Worm (Caenorhabditis elegans): ENCODE measurements around the gene F56C9.3.

F56C9.3 gene

ce11 chrIII:7298045-7298444, 13.0 kb upstream of the F56C9.3 start:
- no peak for TF ChIP-seq C16A3.4 (tag; optimal IDR thresholded peaks at IDR 0.05)
- no peak for TF ChIP-seq rnt-1 (tag; optimal IDR thresholded peaks at IDR 0.05)
- TF ChIP-seq zip-4 (GFP tag; optimal IDR thresholded peaks at IDR 0.05): no peak
- no peak for TF ChIP-seq nhr-77 (tag; optimal IDR thresholded peaks at IDR 0.05)
- TF ChIP-seq unc-98 (GFP tag; IDR thresholded peaks at IDR 0.05): no peak
- TF ChIP-seq unc-62 (GFP tag; optimal IDR thresholded peaks at IDR 0.05): no peak
- TF ChIP-seq nhr-85 (tag): peak; percentile 80
- TF ChIP-seq elt-3 (tag; optimal IDR thresholded peaks at IDR 0.05): peak in 4 of 6 experiments; percentile 17 to 89 (median 46)
- TF ChIP-seq mef-2 (tag; optimal IDR thresholded peaks at IDR 0.05): no peak
- no peak for TF ChIP-seq nhr-28 (tag; optimal IDR thresholded peaks at IDR 0.05)
- peak; percentile 15 for TF ChIP-seq nhr-20 (tag; optimal IDR thresholded peaks at IDR 0.05)
- no peak for TF ChIP-seq efl-1 (optimal IDR thresholded peaks at IDR 0.05)
- TF ChIP-seq efl-1 (GFP tag; optimal IDR thresholded peaks at IDR 0.05 in 1 of 2): peak in 1 of 2 experiments; percentile 85
- TF ChIP-seq lsy-2 (tag; optimal IDR thresholded peaks at IDR 0.05): peak; percentile 2 to 32
- TF ChIP-seq lin-14 (GFP tag; optimal IDR thresholded peaks at IDR 0.05): peak; percentile 54
- TF ChIP-seq snu-23 (GFP tag; optimal IDR thresholded peaks at IDR 0.05): peak; percentile 14
- TF ChIP-seq nhr-71 (tag; optimal IDR thresholded peaks at IDR 0.05): peak; percentile 10
- peak; percentile 81 for TF ChIP-seq blmp-1 (tag; optimal IDR thresholded peaks at IDR 0.05)

ce11 chrIII:7299466-7299865, 11.6 kb upstream of the F56C9.3 start, which contains the start of the genes B0361.14 and B0361.9:
B0361.14 (minus strand) TSS chrIII:7299531.
B0361.9 (minus strand) TSS chrIII:7299631.
- TF ChIP-seq alr-1 (tag; optimal IDR thresholded peaks at IDR 0.05; ENCODE audit: borderline replicate concordance): no peak
- TF ChIP-seq aly-2 (tag; optimal IDR thresholded peaks at IDR 0.05): no peak
- no peak for TF ChIP-seq efl-1 (optimal IDR thresholded peaks at IDR 0.05)
- TF ChIP-seq efl-1 (GFP tag; optimal IDR thresholded peaks at IDR 0.05 in 1 of 2): peak in 1 of 2 experiments; percentile 84
- no peak for TF ChIP-seq fkh-4 (tag; optimal IDR thresholded peaks at IDR 0.05; ENCODE audit: borderline replicate concordance)
- no peak for TF ChIP-seq ceh-88 (GFP tag; IDR thresholded peaks at IDR 0.05)
- peak; percentile 94 for TF ChIP-seq blmp-1 (tag; optimal IDR thresholded peaks at IDR 0.05)
- no peak for TF ChIP-seq C04F5.9 (tag; optimal IDR thresholded peaks at IDR 0.05)
- TF ChIP-seq mep-1 (tag; optimal IDR thresholded peaks at IDR 0.05): peak; percentile 1
- peak; percentile 33 for TF ChIP-seq snu-23 (GFP tag; optimal IDR thresholded peaks at IDR 0.05)
- TF ChIP-seq nhr-19 (GFP tag; conservative IDR thresholded peaks at IDR 0.05): no peak
- no peak for TF ChIP-seq lin-39 (tag; optimal IDR thresholded peaks at IDR 0.05)
- TF ChIP-seq hpl-2 (GFP tag; optimal IDR thresholded peaks at IDR 0.05): no peak
- TF ChIP-seq rnt-1 (tag; optimal IDR thresholded peaks at IDR 0.05): peak; percentile 0
- TF ChIP-seq elt-3 (tag; optimal IDR thresholded peaks at IDR 0.05): peak in 2 of 6 experiments; percentile 13 to 26
- peak; percentile 25 for TF ChIP-seq nhr-71 (tag; optimal IDR thresholded peaks at IDR 0.05)
- TF ChIP-seq nhr-85 (tag): peak; percentile 67
- TF ChIP-seq nhr-20 (tag; optimal IDR thresholded peaks at IDR 0.05): peak; percentile 47
- peak in 1 of 2 experiments; percentile 28 for TF ChIP-seq lsy-2 (tag; optimal IDR thresholded peaks at IDR 0.05)
- peak; percentile 41 for TF ChIP-seq lin-14 (GFP tag; optimal IDR thresholded peaks at IDR 0.05)
- no peak for TF ChIP-seq ceh-8 (GFP tag; optimal IDR thresholded peaks at IDR 0.05)
- TF ChIP-seq pag-3 (tag; optimal IDR thresholded peaks at IDR 0.05; ENCODE audit: borderline replicate concordance, insufficient read depth): no peak
- TF ChIP-seq ama-1 (optimal IDR thresholded peaks at IDR 0.05): no peak
- TF ChIP-seq lin-35 (GFP tag; optimal IDR thresholded peaks at IDR 0.05): peak in 1 of 2 experiments; percentile 20

- peak; percentile 46 for TF ChIP-seq mep-1 (tag; optimal IDR thresholded peaks at IDR 0.05)
- TF ChIP-seq ceh-88 (GFP tag; IDR thresholded peaks at IDR 0.05): no peak
- no peak for TF ChIP-seq zip-4 (GFP tag; optimal IDR thresholded peaks at IDR 0.05)
- peak in 1 of 3 experiments; percentile 39 for TF ChIP-seq dpl-1 (GFP tag; optimal IDR thresholded peaks at IDR 0.05)
- no peak for TF ChIP-seq unc-30 (tag; optimal IDR thresholded peaks at IDR 0.05)
- no peak for TF ChIP-seq lir-3 (tag; optimal IDR thresholded peaks at IDR 0.05; ENCODE audit: poor library complexity)
- peak; percentile 38 for TF ChIP-seq efl-3 (GFP tag; optimal IDR thresholded peaks at IDR 0.05)
- peak; percentile 31 for TF ChIP-seq lin-13 (GFP tag; optimal IDR thresholded peaks at IDR 0.05)
- TF ChIP-seq pag-3 (tag; optimal IDR thresholded peaks at IDR 0.05; ENCODE audit: borderline replicate concordance, insufficient read depth): no peak
- TF ChIP-seq skn-1 (tag; optimal IDR thresholded peaks at IDR 0.05): no peak
- TF ChIP-seq nhr-47 (tag; optimal IDR thresholded peaks at IDR 0.05): peak; percentile 54
- TF ChIP-seq unc-62 (GFP tag; optimal IDR thresholded peaks at IDR 0.05): no peak
- no peak for TF ChIP-seq nhr-11 (tag; optimal IDR thresholded peaks at IDR 0.05)
- TF ChIP-seq elt-2 (tag; optimal IDR thresholded peaks at IDR 0.05): no peak
- TF ChIP-seq snu-23 (GFP tag; optimal IDR thresholded peaks at IDR 0.05): peak; percentile 59
- TF ChIP-seq tbx-2 (tag; optimal IDR thresholded peaks at IDR 0.05): peak; percentile 63
- no peak for TF ChIP-seq C04F5.9 (tag; optimal IDR thresholded peaks at IDR 0.05)
- TF ChIP-seq pqm-1 (tag; optimal IDR thresholded peaks at IDR 0.05): no peak
- peak; percentile 64 for TF ChIP-seq blmp-1 (tag; optimal IDR thresholded peaks at IDR 0.05)
- TF ChIP-seq F16B12.6 (tag; optimal IDR thresholded peaks at IDR 0.05): no peak
- TF ChIP-seq lin-14 (GFP tag; optimal IDR thresholded peaks at IDR 0.05): peak; percentile 81
- TF ChIP-seq egl-13 (tag; optimal IDR thresholded peaks at IDR 0.05): no peak
- peak; percentile 85 for TF ChIP-seq nhr-71 (tag; optimal IDR thresholded peaks at IDR 0.05)
- no peak for TF ChIP-seq rnt-1 (tag; optimal IDR thresholded peaks at IDR 0.05)
- no peak for TF ChIP-seq ceh-63 (GFP tag; optimal IDR thresholded peaks at IDR 0.05)
- TF ChIP-seq nhr-76 (tag; optimal IDR thresholded peaks at IDR 0.05): no peak
- no peak for TF ChIP-seq ces-1 (GFP tag; optimal IDR thresholded peaks at IDR 0.05)
Observed at ce11 chrIII:7300169-7300568, 10.9 kb upstream of the F56C9.3 start.

Measured in whole organism, L1 larva.